Worm (Caenorhabditis elegans) whole organism, L1 larva: Measurements from ENCODE around the gene str-3.

Source experiments
- C04F5.9 ChIP-seq: sonication (generic microtip); optimal IDR thresholded peaks from 2 replicates; lab custom pipeline; 2016; ENCODE audit warnings: missing genetic modification characterization, missing compliant biosample characterization
- F16B12.6 ChIP-seq: fragments of 150-350 bp; optimal IDR thresholded peaks from 2 replicates; lab custom pipeline; 2014; ENCODE audit warnings: missing biosample characterization, missing genetic modification characterization
- Y116A8C.19 ChIP-seq: sonication (generic microtip); optimal IDR thresholded peaks from 2 replicates; lab custom pipeline; 2016; ENCODE audit warnings: missing compliant biosample characterization, missing genetic modification characterization, borderline replicate concordance
- alr-1 ChIP-seq: fragments of 200-800 bp; sonication (Bioruptor generic); optimal IDR thresholded peaks from 2 replicates; lab custom pipeline; 2018; ENCODE audit warnings: borderline replicate concordance, mild to moderate bottlenecking, missing genetic modification characterization, missing compliant biosample characterization
- aly-2 ChIP-seq: fragments of 150-350 bp; optimal IDR thresholded peaks from 2 replicates; lab custom pipeline; 2014; ENCODE audit warnings: missing biosample characterization, missing genetic modification characterization
- ama-1 ChIP-seq: fragments of 150-350 bp; optimal IDR thresholded peaks from 2 replicates; lab custom pipeline; 2014
- ceh-63 ChIP-seq: fragments of 200-800 bp; sonication (Bioruptor generic); optimal IDR thresholded peaks from 2 replicates; lab custom pipeline; 2018; ENCODE audit warnings: mild to moderate bottlenecking, missing genetic modification characterization, missing compliant biosample characterization
- ceh-8 ChIP-seq: fragments of 200-800 bp; sonication (Bioruptor generic); optimal IDR thresholded peaks from 2 replicates; lab custom pipeline; 2018; ENCODE audit warnings: mild to moderate bottlenecking, missing genetic modification characterization, moderate library complexity, missing compliant biosample characterization
- ceh-88 ChIP-seq: fragments of 200-800 bp; sonication (Bioruptor generic); IDR thresholded peaks from 2 replicates; pipeline ENCODE4 v1.3.6; 2022; ENCODE audit warnings: missing genetic modification characterization, missing compliant biosample characterization
- dpl-1 ChIP-seq, 3 experiments: fragments of 150-350 bp in 2 of 3; sonication (generic microtip) in 1 of 3; optimal IDR thresholded peaks; 2 replicates each; lab custom pipeline; 2014 to 2017; ENCODE audit warnings: missing biosample characterization in 3 of 3, missing genetic modification characterization in 3 of 3, missing genetic modification reagents in 3 of 3
- dsc-1 ChIP-seq: sonication (generic microtip); optimal IDR thresholded peaks from 2 replicates; lab custom pipeline; 2016; ENCODE audit warnings: mild to moderate bottlenecking, missing genetic modification characterization, missing compliant biosample characterization
- efl-3 ChIP-seq: fragments of 200-800 bp; sonication (Bioruptor generic); optimal IDR thresholded peaks from 2 replicates; lab custom pipeline; 2018; ENCODE audit warnings: mild to moderate bottlenecking, missing genetic modification characterization, missing compliant biosample characterization
- egl-27 ChIP-seq, 2 experiments: fragments of 150-350 bp in 1 of 2; sonication (generic microtip); optimal IDR thresholded peaks; 3 replicates each; lab custom pipeline; 2017 to 2018; ENCODE audit warnings: missing biosample characterization in 2 of 2, missing genetic modification characterization in 2 of 2, missing genetic modification reagents in 2 of 2
- elt-2 ChIP-seq: sonication (generic microtip); optimal IDR thresholded peaks from 2 replicates; lab custom pipeline; 2016; ENCODE audit warnings: missing genetic modification characterization, mild to moderate bottlenecking, inconsistent platforms, missing compliant biosample characterization, missing genetic modification reagents
- ets-5 ChIP-seq: fragments of 200-800 bp; sonication (Bioruptor generic); IDR thresholded peaks from 2 replicates; pipeline ENCODE4 v1.3.6; 2022; ENCODE audit warnings: missing genetic modification characterization, missing compliant biosample characterization
- fkh-10 ChIP-seq: sonication (generic microtip); optimal IDR thresholded peaks from 2 replicates; lab custom pipeline; 2017; ENCODE audit warnings: missing biosample characterization, missing genetic modification reagents, missing genetic modification characterization
- hlh-17 ChIP-seq: fragments of 200-800 bp; sonication (Bioruptor generic); optimal IDR thresholded peaks from 2 replicates; lab custom pipeline; 2018; ENCODE audit warnings: missing genetic modification characterization, mild to moderate bottlenecking, missing compliant biosample characterization, moderate library complexity, borderline replicate concordance
- hlh-4 ChIP-seq: sonication (generic microtip); optimal IDR thresholded peaks from 2 replicates; lab custom pipeline; 2016; ENCODE audit warnings: mild to moderate bottlenecking, missing genetic modification characterization, missing compliant biosample characterization
- hpl-2 ChIP-seq: fragments of 150-350 bp; optimal IDR thresholded peaks from 2 replicates; lab custom pipeline; 2014; ENCODE audit warnings: missing biosample characterization, missing genetic modification reagents, missing genetic modification characterization
- isw-1 ChIP-seq: fragments of 200-800 bp; sonication (Bioruptor generic); IDR thresholded peaks from 2 replicates; pipeline ENCODE4 v1.3.6; 2022; ENCODE audit warnings: missing genetic modification characterization, missing compliant biosample characterization
- jun-1 ChIP-seq: fragments of 150-350 bp; optimal IDR thresholded peaks from 2 replicates; lab custom pipeline; 2014; ENCODE audit warnings: missing biosample characterization, missing genetic modification reagents, missing genetic modification characterization
- lin-13 ChIP-seq: fragments of 150-350 bp; optimal IDR thresholded peaks from 2 replicates; lab custom pipeline; 2014; ENCODE audit warnings: missing biosample characterization, missing genetic modification reagents, missing genetic modification characterization
- lin-15B ChIP-seq: fragments of 150-350 bp; sonication (generic microtip); optimal IDR thresholded peaks from 3 replicates; lab custom pipeline; 2014; ENCODE audit warnings: missing biosample characterization, missing genetic modification characterization
- lin-39 ChIP-seq: fragments of 150-350 bp; optimal IDR thresholded peaks from 2 replicates; lab custom pipeline; 2014; ENCODE audit warnings: missing biosample characterization, missing genetic modification reagents, missing genetic modification characterization
- lir-3 ChIP-seq: sonication (generic microtip); optimal IDR thresholded peaks from 2 replicates; lab custom pipeline; 2016; ENCODE audit warnings: mild to moderate bottlenecking, missing genetic modification characterization, moderate library complexity, missing compliant biosample characterization; ENCODE audit not compliant: poor library complexity
- lsy-2 ChIP-seq, 2 experiments: fragments of 150-350 bp; optimal IDR thresholded peaks; 2 replicates each; lab custom pipeline; 2014; ENCODE audit warnings: missing biosample characterization in 2 of 2, missing genetic modification characterization in 2 of 2
- mab-9 ChIP-seq: fragments of 200-800 bp; sonication (Bioruptor generic); IDR thresholded peaks from 2 replicates; pipeline ENCODE4 v1.3.6; 2022; ENCODE audit warnings: missing genetic modification reagents, missing genetic modification characterization, missing compliant biosample characterization
- mep-1 ChIP-seq: fragments of 150-350 bp; optimal IDR thresholded peaks from 2 replicates; lab custom pipeline; 2014; ENCODE audit warnings: missing biosample characterization, missing genetic modification characterization
- nhr-11 ChIP-seq: fragments of 150-350 bp; optimal IDR thresholded peaks from 2 replicates; lab custom pipeline; 2014; ENCODE audit warnings: missing biosample characterization, missing genetic modification characterization
- nhr-12 ChIP-seq: sonication (generic microtip); optimal IDR thresholded peaks from 2 replicates; lab custom pipeline; 2017; ENCODE audit warnings: missing biosample characterization, missing genetic modification characterization
- nhr-20 ChIP-seq: sonication (generic microtip); optimal IDR thresholded peaks from 2 replicates; lab custom pipeline; 2016; ENCODE audit warnings: mild to moderate bottlenecking, missing genetic modification characterization, missing compliant biosample characterization
- nhr-237 ChIP-seq: fragments of 150-350 bp; optimal IDR thresholded peaks from 2 replicates; lab custom pipeline; 2014; ENCODE audit warnings: missing biosample characterization, missing genetic modification characterization
- nhr-28 ChIP-seq: fragments of 150-350 bp; optimal IDR thresholded peaks from 2 replicates; lab custom pipeline; 2014; ENCODE audit warnings: missing biosample characterization, missing genetic modification characterization
- nhr-71 ChIP-seq: sonication (generic microtip); optimal IDR thresholded peaks from 2 replicates; lab custom pipeline; 2016; ENCODE audit warnings: mild to moderate bottlenecking, missing genetic modification characterization, moderate library complexity, missing compliant biosample characterization
- nhr-84 ChIP-seq: sonication (generic microtip); optimal IDR thresholded peaks from 2 replicates; lab custom pipeline; 2017; ENCODE audit warnings: missing biosample characterization, missing genetic modification characterization
- nhr-90 ChIP-seq: sonication (generic microtip); optimal IDR thresholded peaks from 2 replicates; lab custom pipeline; 2016; ENCODE audit warnings: mild to moderate bottlenecking, missing genetic modification characterization, missing compliant biosample characterization; ENCODE audit not compliant: poor library complexity
- snpc-4 ChIP-seq: fragments of 150-350 bp; optimal IDR thresholded peaks from 2 replicates; lab custom pipeline; 2014; ENCODE audit warnings: missing biosample characterization, missing genetic modification characterization
- sox-4 ChIP-seq: sonication (generic microtip); optimal IDR thresholded peaks from 2 replicates; lab custom pipeline; 2016; ENCODE audit warnings: missing genetic modification characterization, missing compliant biosample characterization
- sptf-1 ChIP-seq: fragments of 150-350 bp; optimal IDR thresholded peaks from 2 replicates; lab custom pipeline; 2014; ENCODE audit warnings: missing biosample characterization, missing genetic modification characterization
- sup-37 ChIP-seq: fragments of 200-800 bp; sonication (Bioruptor generic); optimal IDR thresholded peaks from 2 replicates; lab custom pipeline; 2018; ENCODE audit warnings: mild to moderate bottlenecking, missing genetic modification characterization, missing compliant biosample characterization
- swsn-7 ChIP-seq: sonication (generic microtip); optimal IDR thresholded peaks from 2 replicates; lab custom pipeline; 2016; ENCODE audit warnings: missing genetic modification characterization, missing compliant biosample characterization
- tbx-2 ChIP-seq: sonication (generic microtip); optimal IDR thresholded peaks from 2 replicates; lab custom pipeline; 2016; ENCODE audit warnings: missing genetic modification characterization, missing compliant biosample characterization
- unc-30 ChIP-seq: sonication (generic microtip); optimal IDR thresholded peaks from 2 replicates; lab custom pipeline; 2017; ENCODE audit warnings: missing biosample characterization, missing genetic modification characterization
- unc-62 ChIP-seq: fragments of 150-350 bp; optimal IDR thresholded peaks from 2 replicates; lab custom pipeline; 2014; ENCODE audit warnings: missing biosample characterization, missing genetic modification reagents, missing genetic modification characterization
- unc-98 ChIP-seq: fragments of 200-800 bp; sonication (Bioruptor generic); IDR thresholded peaks from 2 replicates; pipeline ENCODE4 v1.3.6; 2022; ENCODE audit warnings: missing genetic modification characterization, missing compliant biosample characterization
- vab-15 ChIP-seq: sonication (generic microtip); optimal IDR thresholded peaks from 2 replicates; lab custom pipeline; 2017; ENCODE audit warnings: missing genotype, mild to moderate bottlenecking, missing genetic modification characterization, missing compliant biosample characterization
- xbp-1 ChIP-seq: sonication (generic microtip); optimal IDR thresholded peaks from 2 replicates; lab custom pipeline; 2016; ENCODE audit warnings: missing genetic modification characterization, missing compliant biosample characterization
- zip-4 ChIP-seq: fragments of 200-800 bp; sonication (Bioruptor generic); optimal IDR thresholded peaks from 2 replicates; lab custom pipeline; 2018; ENCODE audit warnings: mild to moderate bottlenecking, missing genetic modification characterization, moderate library complexity, missing compliant biosample characterization
- ztf-4 ChIP-seq: fragments of 150-350 bp; optimal IDR thresholded peaks from 2 replicates; lab custom pipeline; 2014; ENCODE audit warnings: missing biosample characterization, missing genetic modification characterization

The str-3 gene

DNA sequence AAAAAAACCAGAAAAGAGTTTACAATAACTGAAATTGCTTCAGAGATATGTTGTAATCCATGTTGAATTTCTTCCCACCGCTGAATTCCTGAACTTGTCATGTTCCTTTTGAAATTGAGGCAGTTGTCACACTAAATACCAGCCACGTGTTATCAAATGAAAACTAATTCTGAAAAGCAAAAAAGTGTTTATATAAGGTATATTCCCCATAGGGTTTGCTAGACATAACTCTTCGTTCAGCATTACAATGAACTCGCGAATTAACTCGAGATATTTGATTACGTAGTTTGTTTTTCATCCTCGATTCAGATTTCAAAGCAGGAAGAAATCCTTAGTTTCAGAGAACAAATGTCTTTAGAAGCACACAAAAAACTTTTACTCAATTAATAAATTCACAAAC is at the start of gene str-3:
TSS of gene str-3 (minus strand) at position 101 of the 400 bp plus-strand sequence.
- TF ChIP-seq nhr-90 (tag; lab: Kevin White, UChicago) (no peak), Y116A8C.19 (no peak), lir-3 (tag; lab: Kevin White, UChicago) (no peak)
- TF ChIP-seq, all 84 proteins: peak for 0

- TF ChIP-seq ztf-4 (tag; lab: Kevin White, UChicago) (peak; percentile 89), fkh-10 (GFP tag; lab: Kevin White, UChicago) (peak; percentile 89), sox-4 (tag; lab: Kevin White, UChicago) (peak; percentile 68), unc-62 (GFP tag; lab: Kevin White, UChicago) (no peak), F16B12.6 (tag; lab: Kevin White, UChicago) (peak; percentile 73), elt-2 (peak; percentile 84), swsn-7 (tag; lab: Kevin White, UChicago) (peak; percentile 95), Y116A8C.19 (no peak), dpl-1 (GFP tag; optimal IDR thresholded peaks at IDR 0.05; lab: Kevin White, UChicago) (peak; percentile 83 to 86 (median 86)), lsy-2 (tag; optimal IDR thresholded peaks at IDR 0.05; lab: Kevin White, UChicago) (peak; percentile 99), lin-15B (peak; percentile 86), ceh-88 (GFP tag; lab: Robert Waterston, UW) (peak; percentile 91), lin-13 (GFP tag; lab: Kevin White, UChicago) (peak; percentile 93), unc-30 (tag; lab: Kevin White, UChicago) (no peak), nhr-28 (tag; lab: Kevin White, UChicago) (no peak), tbx-2 (tag; lab: Kevin White, UChicago) (peak; percentile 93), nhr-71 (tag; lab: Kevin White, UChicago) (peak; percentile 97), alr-1 (tag; lab: Kevin White, UChicago) (no peak), dsc-1 (peak; percentile 98), nhr-237 (peak; percentile 85), ama-1 (lab: Kevin White, UChicago) (peak; percentile 46), isw-1 (GFP tag; lab: Robert Waterston, UW) (peak; percentile 95), nhr-84 (tag; lab: Kevin White, UChicago) (no peak), nhr-12 (tag; lab: Kevin White, UChicago) (no peak), xbp-1 (peak; percentile 98), aly-2 (tag; lab: Kevin White, UChicago) (peak; percentile 86), unc-98 (GFP tag; lab: Robert Waterston, UW) (no peak; the same call in 1 of the 2 replicates), ceh-63 (GFP tag; lab: Kevin White, UChicago) (no peak), egl-27 (tag; optimal IDR thresholded peaks at IDR 0.05; lab: Kevin White, UChicago) (no peak), lin-39 (tag; lab: Kevin White, UChicago) (peak; percentile 58), mep-1 (tag; lab: Kevin White, UChicago) (peak; percentile 92), ets-5 (GFP tag; lab: Robert Waterston, UW) (no peak), efl-3 (GFP tag; lab: Kevin White, UChicago) (no peak), sup-37 (GFP tag; lab: Kevin White, UChicago) (peak; percentile 37), jun-1 (peak; percentile 91), hpl-2 (GFP tag; lab: Kevin White, UChicago) (peak; percentile 51), lir-3 (tag; lab: Kevin White, UChicago) (peak; percentile 84), C04F5.9 (tag; lab: Kevin White, UChicago) (peak; percentile 83), snpc-4 (tag; lab: Kevin White, UChicago) (peak; percentile 80), sptf-1 (tag; lab: Kevin White, UChicago) (no peak), hlh-17 (GFP tag; lab: Kevin White, UChicago) (no peak), mab-9 (GFP tag; lab: Robert Waterston, UW) (peak; percentile 82), nhr-20 (tag; lab: Kevin White, UChicago) (peak; percentile 97), ceh-8 (peak; percentile 88), vab-15 (tag; lab: Kevin White, UChicago) (peak; percentile 83), hlh-4 (tag; lab: Kevin White, UChicago) (no peak), nhr-11 (tag; lab: Kevin White, UChicago) (peak; percentile 90), zip-4 (GFP tag; lab: Kevin White, UChicago) (peak; percentile 83)
These were observed 49.4 kb upstream of the str-3 start, which contains the start of the genes F01G4.6 and pfd-1 for ce11 chrIV:11149454-11150163. Gene F01G4.6 (minus strand): TSS chrIV:11149504. Gene pfd-1 (plus strand): TSS chrIV:11150113.
